Fruit fly (Drosophila melanogaster) whole organism, adult: Measurements from ENCODE around the gene Ptp69D.

Experiments
- CG11617 ChIP-seq: fragments of 200-800 bp; sonication (Bioruptor generic); optimal IDR thresholded peaks from 2 replicates; lab custom pipeline; 2017; ENCODE audit warnings: mild to moderate bottlenecking, missing biosample characterization, missing genetic modification reagents, missing genetic modification characterization
- CG12768 ChIP-seq: fragments of 200-800 bp; sonication (Bioruptor generic); optimal IDR thresholded peaks from 2 replicates; lab custom pipeline; 2017; ENCODE audit warnings: missing biosample characterization, missing genetic modification characterization, mild to moderate bottlenecking, moderate library complexity, missing genetic modification reagents
- CG14711 ChIP-seq: fragments of 200-800 bp; sonication (Bioruptor generic); optimal IDR thresholded peaks from 2 replicates; lab custom pipeline; 2018; ENCODE audit warnings: missing biosample characterization, mild to moderate bottlenecking, missing genetic modification characterization, moderate library complexity
- CG1620 ChIP-seq: fragments of 200-800 bp; sonication (Bioruptor generic); optimal IDR thresholded peaks from 2 replicates; lab custom pipeline; 2016; ENCODE audit warnings: missing biosample characterization, missing genetic modification characterization
- CG33017 ChIP-seq: fragments of 200-800 bp; sonication (Bioruptor generic); optimal IDR thresholded peaks from 2 replicates; lab custom pipeline; 2018; ENCODE audit warnings: missing biosample characterization, mild to moderate bottlenecking, missing genetic modification characterization, moderate library complexity
- CG5204 ChIP-seq: fragments of 200-800 bp; sonication (Bioruptor generic); optimal IDR thresholded peaks from 2 replicates; lab custom pipeline; 2016; ENCODE audit warnings: missing biosample characterization, missing genetic modification characterization
- CG7045 ChIP-seq: fragments of 200-800 bp; sonication (Bioruptor generic); optimal IDR thresholded peaks from 2 replicates; lab custom pipeline; 2017; ENCODE audit warnings: missing biosample characterization, mild to moderate bottlenecking, missing genetic modification characterization
- CG7101 ChIP-seq: fragments of 200-800 bp; sonication (Bioruptor generic); optimal IDR thresholded peaks from 2 replicates; lab custom pipeline; 2018; ENCODE audit warnings: missing biosample characterization, mild to moderate bottlenecking, missing genetic modification characterization, moderate library complexity
- Clk ChIP-seq: fragments of 200-800 bp; sonication (Bioruptor generic); optimal IDR thresholded peaks from 2 replicates; lab custom pipeline; 2017; ENCODE audit warnings: missing biosample characterization, missing genetic modification characterization
- Crg-1 ChIP-seq: fragments of 200-800 bp; sonication (Bioruptor generic); optimal IDR thresholded peaks from 2 replicates; lab custom pipeline; 2016; ENCODE audit warnings: missing biosample characterization, missing genetic modification characterization
- Hr96 ChIP-seq: fragments of 200-800 bp; sonication (Bioruptor generic); optimal IDR thresholded peaks from 2 replicates; lab custom pipeline; 2016; ENCODE audit warnings: missing biosample characterization, missing genetic modification characterization
- Mnt ChIP-seq: fragments of 200-800 bp; sonication (Bioruptor generic); optimal IDR thresholded peaks from 2 replicates; lab custom pipeline; 2016; ENCODE audit warnings: missing biosample characterization, mild to moderate bottlenecking, missing genetic modification characterization
- bab1 ChIP-seq: fragments of 200-800 bp; sonication (Bioruptor generic); optimal IDR thresholded peaks from 3 replicates; lab custom pipeline; 2019; ENCODE audit warnings: missing biosample characterization, mild to moderate bottlenecking, missing genetic modification characterization, moderate library complexity
- cic ChIP-seq: fragments of 200-800 bp; sonication (Bioruptor generic); optimal IDR thresholded peaks from 2 replicates; lab custom pipeline; 2017; ENCODE audit warnings: missing biosample characterization, mild to moderate bottlenecking, missing genetic modification characterization, moderate library complexity
- cnc ChIP-seq, 2 experiments: fragments of >200 bp; optimal IDR thresholded peaks; 2 replicates each; lab custom pipeline; 2017
- kay ChIP-seq: fragments of 200-800 bp; sonication (Bioruptor generic); peaks from one replicate; lab custom pipeline; 2016; ENCODE audit warnings: missing biosample characterization, missing genetic modification characterization, borderline replicate concordance
- ovo ChIP-seq: fragments of 200-800 bp; sonication (Bioruptor generic); optimal IDR thresholded peaks from 2 replicates; lab custom pipeline; 2016; ENCODE audit warnings: missing biosample characterization, missing genetic modification characterization
- pad ChIP-seq: fragments of 200-800 bp; sonication (Bioruptor generic); optimal IDR thresholded peaks from 3 replicates; lab custom pipeline; 2017; ENCODE audit warnings: missing biosample characterization, missing genetic modification characterization, mild to moderate bottlenecking, moderate library complexity, missing genetic modification reagents
- tj ChIP-seq: fragments of 200-800 bp; sonication (Bioruptor generic); optimal IDR thresholded peaks from 3 replicates; lab custom pipeline; 2017; ENCODE audit warnings: missing biosample characterization, mild to moderate bottlenecking, missing genetic modification characterization, moderate library complexity
- toe ChIP-seq: fragments of 200-800 bp; sonication (Bioruptor generic); optimal IDR thresholded peaks from 2 replicates; lab custom pipeline; 2016; ENCODE audit warnings: missing biosample characterization, missing genetic modification characterization

The Ptp69D gene

DNA sequence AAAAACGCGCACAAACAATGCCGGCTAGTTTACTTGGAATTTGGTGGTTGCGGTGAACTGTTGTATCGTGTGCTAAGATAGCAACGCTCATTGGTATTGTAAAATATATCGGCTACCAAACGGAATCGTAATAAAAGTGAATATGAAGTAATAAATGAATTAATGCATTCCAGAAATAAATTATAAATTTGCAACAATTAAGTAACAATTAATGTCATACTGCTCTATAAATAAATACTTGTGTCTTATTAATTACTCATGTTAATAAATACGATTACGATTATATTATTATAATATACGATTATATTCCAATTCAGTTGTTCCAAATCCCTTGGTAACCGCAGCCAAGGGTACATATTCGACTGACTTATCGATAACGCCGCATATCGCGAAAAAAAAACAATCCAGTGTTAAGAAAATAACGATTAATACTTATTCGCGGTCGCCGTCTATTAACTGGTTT lies at the start of gene Ptp69D, which contains the start of gene SmD1:
Gene Ptp69D, plus strand, starts transcription at position 396 of the 463 bp plus-strand sequence.
Gene SmD1, minus strand, starts transcription at position 62 of the 463 bp plus-strand sequence.
- TF ChIP-seq Hr96 (GFP tag; lab: Kevin White, UChicago) (no peak), CG14711 (peak; percentile 20), pad (GFP tag; lab: Kevin White, UChicago) (peak; percentile 9), cnc (optimal IDR thresholded peaks at IDR 0.05; lab: Kevin White, UChicago) (no peak), ovo (GFP tag; lab: Kevin White, UChicago) (no peak), Mnt (peak; percentile 35), CG12768 (peak; percentile 22), tj (GFP tag; lab: Kevin White, UChicago) (no peak), Crg-1 (GFP tag; lab: Kevin White, UChicago) (no peak), CG7045 (GFP tag; lab: Kevin White, UChicago) (no peak), CG11617 (GFP tag; lab: Kevin White, UChicago) (peak; percentile 32)

DNA sequence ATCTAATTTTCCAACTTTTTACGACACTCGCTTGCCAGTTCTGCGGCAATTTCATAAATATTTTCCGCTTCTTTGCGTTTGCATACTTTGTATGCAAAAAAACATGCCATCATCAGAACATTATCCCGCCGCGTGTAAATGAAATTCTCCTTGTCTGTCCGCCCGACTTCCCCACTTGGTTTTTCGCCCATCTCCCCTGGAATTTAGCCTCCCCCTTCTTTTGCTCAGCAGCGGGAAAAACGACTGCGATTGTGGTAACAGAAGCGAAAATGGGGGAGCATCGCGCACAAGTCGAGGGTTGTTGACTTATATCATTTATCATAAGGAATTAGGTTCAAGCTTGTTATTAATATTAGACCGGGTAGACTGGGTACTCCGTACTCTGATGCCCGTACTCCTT lies 48.6 kb upstream of the Ptp69D start:
- TF ChIP-seq Clk (no peak), CG5204 (no peak), pad (GFP tag; lab: Kevin White, UChicago) (no peak), Hr96 (GFP tag; lab: Kevin White, UChicago) (no peak), Crg-1 (GFP tag; lab: Kevin White, UChicago) (no peak), CG7101 (tag; lab: Kevin White, UChicago) (no peak)

DNA sequence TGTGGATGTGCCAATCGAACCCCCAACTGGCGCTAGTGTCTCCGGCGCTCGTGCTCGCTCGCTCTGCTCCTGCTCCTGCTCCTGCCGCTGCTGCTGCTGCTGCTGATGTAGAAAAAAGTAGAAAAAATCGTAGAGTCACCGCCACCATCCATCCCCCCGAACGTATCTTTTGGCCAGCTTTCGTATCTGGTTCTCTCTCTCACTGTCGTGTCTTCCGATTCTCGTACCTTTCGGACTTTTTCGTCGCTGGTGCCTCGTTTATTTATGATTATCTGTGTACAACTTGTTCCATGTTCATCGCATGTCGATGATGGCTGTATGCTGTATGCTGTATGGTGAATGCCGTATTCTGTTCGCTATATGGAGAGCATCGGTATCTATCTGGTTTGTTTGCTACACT lies 46.0 kb upstream of the Ptp69D start:
- no peak for TF ChIP-seq ovo (GFP tag; lab: Kevin White, UChicago)
- TF ChIP-seq CG5204 = no peak
- TF ChIP-seq tj (GFP tag; lab: Kevin White, UChicago) = no peak
- TF ChIP-seq Mnt = no peak
- TF ChIP-seq CG14711 = no peak
- no peak for TF ChIP-seq Clk

DNA sequence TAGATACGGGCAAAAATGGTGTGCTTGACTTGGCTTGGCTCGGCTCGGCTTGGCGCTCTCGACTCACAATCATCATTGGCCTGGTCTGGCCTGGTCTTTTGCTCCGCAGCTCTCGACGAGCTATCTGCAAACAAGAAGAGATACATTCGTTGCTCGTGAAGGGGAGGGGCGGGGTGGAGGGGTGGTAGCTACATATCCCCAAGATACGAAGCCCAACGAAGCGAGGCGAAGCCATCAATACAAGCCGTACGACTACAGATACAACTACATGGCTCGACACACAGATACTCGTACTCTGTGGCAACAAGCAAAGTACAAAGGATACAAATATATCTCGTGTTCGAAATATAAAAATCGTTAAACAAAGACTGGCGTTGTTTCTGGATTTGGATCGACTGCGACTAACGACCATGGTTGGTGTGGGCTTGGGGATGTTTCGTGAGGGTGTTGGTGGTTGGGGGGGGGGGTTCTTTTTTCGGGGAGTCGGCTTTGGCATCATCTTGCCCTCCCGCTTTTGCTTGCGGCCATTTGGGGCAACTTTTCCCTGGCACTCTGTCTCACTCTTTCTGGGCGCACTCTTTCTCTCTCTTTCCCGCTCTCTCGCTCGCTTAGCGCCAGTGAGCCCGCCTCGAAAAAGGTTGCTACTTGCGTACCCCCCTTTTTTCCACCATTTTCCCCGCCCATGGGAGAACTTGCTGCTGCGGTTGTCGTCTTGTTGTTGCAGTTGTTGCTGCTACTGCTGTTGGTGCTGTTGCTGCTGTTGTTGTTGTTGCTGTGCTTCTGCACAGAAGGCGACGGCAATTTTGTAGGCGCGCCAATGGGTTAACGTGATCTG lies 44.2 kb upstream of the Ptp69D start:
- TF ChIP-seq pad (GFP tag; lab: Kevin White, UChicago) (no peak), cic (GFP tag; lab: Kevin White, UChicago) (no peak), bab1 (no peak), Hr96 (GFP tag; lab: Kevin White, UChicago) (no peak), CG1620 (GFP tag; lab: Kevin White, UChicago) (no peak), Clk (no peak), Mnt (no peak)

DNA sequence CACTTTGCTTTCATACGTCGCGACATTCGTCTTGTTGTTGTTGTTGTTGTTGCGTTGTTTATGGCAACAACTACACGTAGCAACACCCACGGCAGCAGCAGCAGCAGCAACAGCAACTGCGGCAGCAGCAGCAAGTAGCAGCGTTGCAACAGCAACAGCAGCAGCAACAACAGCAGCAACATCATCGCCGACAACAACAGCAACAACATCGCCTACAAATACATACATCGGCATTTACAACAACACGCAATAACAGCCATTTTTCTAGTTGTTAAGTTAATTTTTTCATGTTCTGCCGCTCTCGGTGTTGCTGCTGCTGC lies 42.2 kb upstream of the Ptp69D start:
- no peak for TF ChIP-seq CG1620 (GFP tag; lab: Kevin White, UChicago)
- TF ChIP-seq bab1 = no peak
- no peak for TF ChIP-seq toe (GFP tag; lab: Kevin White, UChicago)
- TF ChIP-seq Mnt = no peak
- TF ChIP-seq ovo (GFP tag; lab: Kevin White, UChicago) = no peak

DNA sequence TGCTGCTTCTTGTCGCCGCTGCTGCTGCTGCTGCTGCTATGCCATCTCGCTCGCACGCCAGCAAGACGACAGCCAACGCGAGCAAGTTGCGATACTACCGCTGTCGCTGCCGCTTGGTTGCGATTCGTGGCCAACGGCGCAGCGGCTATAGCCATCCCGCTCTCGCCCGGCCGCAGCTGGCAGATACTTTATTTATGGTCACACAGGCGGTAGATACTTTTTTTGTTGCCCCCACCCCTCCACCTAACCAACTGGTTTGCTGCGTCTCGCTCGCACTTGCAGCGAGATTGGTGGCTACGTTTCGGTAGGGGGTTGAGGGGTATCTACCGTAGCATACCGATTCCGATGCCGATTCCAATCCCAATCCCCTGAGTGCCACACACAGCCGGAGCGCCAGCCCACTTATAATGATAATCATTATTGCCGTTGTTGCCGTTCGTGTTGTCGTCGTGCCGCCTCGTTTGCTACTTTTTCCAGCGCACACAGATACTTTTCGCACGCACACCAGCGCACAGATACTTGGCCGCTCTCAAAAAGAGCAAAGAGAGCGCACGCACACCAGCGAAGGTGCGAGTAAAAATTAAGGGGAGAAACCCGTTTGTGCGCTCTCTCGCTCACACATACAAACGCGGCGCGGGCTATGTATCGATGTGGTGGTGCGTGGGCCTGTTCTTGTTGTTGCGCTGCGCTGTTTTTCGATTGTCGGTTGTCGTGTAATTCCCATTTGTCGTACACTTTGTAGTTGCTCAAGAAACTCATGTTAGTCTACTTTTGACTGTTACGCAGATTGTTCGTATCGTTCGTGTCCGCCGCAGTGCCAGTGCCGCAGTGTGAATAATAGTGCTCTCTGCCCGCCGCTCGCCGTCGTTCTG lies 41.6 kb upstream of the Ptp69D start, which contains the start of gene mirr:
Gene mirr, plus strand, starts transcription at position 759 of the 872 bp plus-strand sequence.
- TF ChIP-seq ovo (GFP tag; lab: Kevin White, UChicago) = no peak
- peak; percentile 69 for TF ChIP-seq tj (GFP tag; lab: Kevin White, UChicago)
- peak; percentile 96 for TF ChIP-seq pad (GFP tag; lab: Kevin White, UChicago)
- TF ChIP-seq Hr96 (GFP tag; lab: Kevin White, UChicago) = peak; percentile 28
- TF ChIP-seq toe (GFP tag; lab: Kevin White, UChicago) = peak; percentile 51
- no peak for TF ChIP-seq CG1620 (GFP tag; lab: Kevin White, UChicago)
- TF ChIP-seq Clk = no peak

DNA sequence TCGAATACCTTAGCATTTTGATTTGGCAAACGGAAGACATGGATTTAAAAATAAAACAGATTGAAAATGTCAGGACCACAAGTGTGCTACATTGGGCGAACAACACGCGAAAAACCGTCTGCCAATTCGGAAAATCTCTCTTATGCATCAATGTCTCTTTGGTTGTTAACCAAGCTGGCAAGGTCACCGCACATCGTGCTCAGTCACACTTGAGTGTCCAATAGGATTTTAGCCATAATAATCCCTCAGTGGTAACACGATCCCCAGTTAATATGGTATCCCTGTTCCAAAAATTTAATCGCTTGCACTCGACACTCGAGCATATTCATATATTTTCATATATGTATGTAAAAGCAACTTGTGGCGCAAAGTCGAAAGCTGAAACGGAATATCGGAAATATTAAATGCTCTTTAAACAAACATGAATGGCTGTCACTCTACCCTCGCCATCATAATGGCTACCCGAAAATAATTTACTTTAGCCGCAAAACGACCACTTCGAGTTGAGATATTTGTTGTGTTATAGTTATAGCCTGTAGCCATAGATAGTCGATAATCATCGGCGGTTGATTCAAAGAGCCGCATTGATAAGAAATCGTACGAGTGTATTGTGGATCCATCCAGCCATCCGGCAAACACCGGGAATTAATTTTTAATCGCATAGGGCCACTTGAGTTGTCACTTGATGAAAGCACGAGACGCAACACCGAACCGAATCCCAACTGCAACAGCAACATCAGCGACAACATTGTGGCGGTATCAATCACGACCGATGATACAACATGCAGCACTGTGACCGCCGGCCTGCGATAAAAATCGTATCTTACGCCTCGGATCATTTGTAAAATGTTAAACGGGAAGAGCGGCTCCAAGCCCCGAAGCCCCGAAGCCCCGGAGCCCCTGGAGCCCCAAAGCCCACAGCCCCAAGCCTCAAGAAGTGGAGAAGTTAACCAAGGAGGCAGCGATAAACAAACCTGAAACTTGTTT lies 39.9 kb upstream of the Ptp69D start:
- TF ChIP-seq CG7101 (tag; lab: Kevin White, UChicago) (no peak), CG14711 (no peak), ovo (GFP tag; lab: Kevin White, UChicago) (no peak), CG5204 (no peak), pad (GFP tag; lab: Kevin White, UChicago) (no peak), kay (GFP tag; lab: Kevin White, UChicago) (no peak), tj (GFP tag; lab: Kevin White, UChicago) (no peak), CG11617 (GFP tag; lab: Kevin White, UChicago) (no peak), Hr96 (GFP tag; lab: Kevin White, UChicago) (no peak), CG1620 (GFP tag; lab: Kevin White, UChicago) (no peak), Crg-1 (GFP tag; lab: Kevin White, UChicago) (no peak), CG33017 (tag; lab: Kevin White, UChicago) (no peak)
